Fruit fly (Drosophila melanogaster) whole organism, embryonic: ENCODE measurements around the gene ppk23.

Experiments used
- Antp ChIP-seq: fragments of 200-800 bp; sonication (Bioruptor generic); optimal IDR thresholded peaks from 3 replicates; lab custom pipeline; 2016; ENCODE audit warnings: missing biosample characterization, missing genetic modification characterization
- CG10147 ChIP-seq: fragments of 200-800 bp; sonication (Bioruptor generic); optimal IDR thresholded peaks from 2 replicates; lab custom pipeline; 2019; ENCODE audit warnings: missing biosample characterization, mild to moderate bottlenecking, missing genetic modification characterization, moderate library complexity
- CG10462 ChIP-seq: fragments of 200-800 bp; sonication (Bioruptor generic); optimal IDR thresholded peaks from 2 replicates; lab custom pipeline; 2016; ENCODE audit warnings: missing biosample characterization, missing genetic modification characterization
- CG12659 ChIP-seq: fragments of 200-800 bp; sonication (Bioruptor generic); optimal IDR thresholded peaks from 3 replicates; lab custom pipeline; 2017; ENCODE audit warnings: mild to moderate bottlenecking, missing biosample characterization, missing genetic modification reagents, missing genetic modification characterization
- CG13296 ChIP-seq: fragments of 200-800 bp; sonication (Bioruptor generic); optimal IDR thresholded peaks from 3 replicates; lab custom pipeline; 2018; ENCODE audit warnings: missing biosample characterization, mild to moderate bottlenecking, missing genetic modification characterization
- CG13775 ChIP-seq: fragments of 200-800 bp; sonication (Bioruptor generic); optimal IDR thresholded peaks from 3 replicates; lab custom pipeline; 2017; ENCODE audit warnings: missing biosample characterization, mild to moderate bottlenecking, missing genetic modification characterization
- CG14014 ChIP-seq: fragments of 200-800 bp; sonication (Bioruptor generic); IDR thresholded peaks from 2 replicates; pipeline ENCODE4 v1.3.6; 2022; ENCODE audit warnings: missing biosample characterization, missing genetic modification characterization
- CG15269 ChIP-seq: fragments of 200-800 bp; sonication (Bioruptor generic); optimal IDR thresholded peaks from 2 replicates; lab custom pipeline; 2018; ENCODE audit warnings: missing biosample characterization, mild to moderate bottlenecking, missing genetic modification characterization, moderate library complexity
- CG15514 ChIP-seq: fragments of 200-800 bp; sonication (Bioruptor generic); optimal IDR thresholded peaks from 3 replicates; lab custom pipeline; 2017; ENCODE audit warnings: missing biosample characterization, missing genetic modification characterization, mild to moderate bottlenecking, moderate library complexity, missing genetic modification reagents
- CG16815 ChIP-seq: fragments of 200-800 bp; sonication (Bioruptor generic); optimal IDR thresholded peaks from 3 replicates; lab custom pipeline; 2017; ENCODE audit warnings: missing biosample characterization, mild to moderate bottlenecking, missing genetic modification characterization
- CG17186 ChIP-seq: fragments of 200-800 bp; sonication (Bioruptor generic); optimal IDR thresholded peaks from 3 replicates; lab custom pipeline; 2017; ENCODE audit warnings: missing biosample characterization, missing genetic modification reagents, missing genetic modification characterization
- CG1832 ChIP-seq: fragments of 200-800 bp; sonication (Bioruptor generic); optimal IDR thresholded peaks from 2 replicates; lab custom pipeline; 2017; ENCODE audit warnings: missing biosample characterization, mild to moderate bottlenecking, missing genetic modification characterization, inconsistent platforms
- CG18764 ChIP-seq: fragments of 200-800 bp; sonication (Bioruptor generic); optimal IDR thresholded peaks from 3 replicates; lab custom pipeline; 2016; ENCODE audit warnings: missing biosample characterization, missing genetic modification characterization
- CG2120 ChIP-seq: fragments of 200-800 bp; sonication (Bioruptor generic); optimal IDR thresholded peaks from 3 replicates; lab custom pipeline; 2016; ENCODE audit warnings: missing biosample characterization, missing genetic modification characterization
- CG2199 ChIP-seq: fragments of 200-800 bp; sonication (Bioruptor generic); IDR thresholded peaks from 3 replicates; pipeline ENCODE4 v1.3.6; 2022; ENCODE audit warnings: missing biosample characterization, missing genetic modification characterization
- CG2889 ChIP-seq: fragments of 200-800 bp; sonication (Bioruptor generic); IDR thresholded peaks from 3 replicates; pipeline ENCODE4 v1.3.6; 2022; ENCODE audit warnings: missing biosample characterization, missing genetic modification characterization
- CG4404 ChIP-seq: fragments of 200-800 bp; sonication (Bioruptor generic); IDR thresholded peaks from 2 replicates; pipeline ENCODE4 v1.3.6; 2022; ENCODE audit warnings: missing biosample characterization, missing genetic modification characterization
- CG4707 ChIP-seq: fragments of 200-800 bp; sonication (Bioruptor generic); optimal IDR thresholded peaks from 2 replicates; lab custom pipeline; 2018; ENCODE audit warnings: missing biosample characterization, mild to moderate bottlenecking, missing genetic modification characterization, moderate library complexity
- CG7928 ChIP-seq: fragments of 200-800 bp; sonication (Bioruptor generic); optimal IDR thresholded peaks from 2 replicates; lab custom pipeline; 2017; ENCODE audit warnings: missing biosample characterization, mild to moderate bottlenecking, missing genetic modification characterization
- CTCF ChIP-seq: fragments of 200-800 bp; sonication (Bioruptor generic); optimal IDR thresholded peaks from 2 replicates; lab custom pipeline; 2017; ENCODE audit warnings: missing biosample characterization, mild to moderate bottlenecking, missing genetic modification characterization, moderate library complexity
- CoRest ChIP-seq: fragments of 200-800 bp; sonication (Bioruptor generic); optimal IDR thresholded peaks from 3 replicates; lab custom pipeline; 2018; ENCODE audit warnings: missing biosample characterization, mild to moderate bottlenecking, missing genetic modification characterization, moderate library complexity
- Doc2 ChIP-seq: fragments of 200-800 bp; sonication (Bioruptor generic); IDR thresholded peaks from 2 replicates; pipeline ENCODE4 v1.3.6; 2022; ENCODE audit warnings: missing biosample characterization, missing genetic modification characterization
- Eip74EF ChIP-seq, 2 experiments: fragments of 200-800 bp in 1 of 2; fragments of >200 bp in 1 of 2; sonication (Bioruptor generic) in 1 of 2; optimal IDR thresholded peaks; 2 replicates each; lab custom pipeline; 2017 to 2019; ENCODE audit warnings: missing biosample characterization in 2 of 2, missing genetic modification characterization in 2 of 2, mild to moderate bottlenecking in 1 of 2, moderate library complexity in 1 of 2
- GATAe ChIP-seq: fragments of 200-800 bp; sonication (Bioruptor generic); conservative IDR thresholded peaks from 2 replicates; pipeline ENCODE4 v1.3.6; 2022; ENCODE audit warnings: missing biosample characterization, missing genetic modification characterization
- Hey ChIP-seq: fragments of 200-800 bp; sonication (Bioruptor generic); optimal IDR thresholded peaks from 3 replicates; lab custom pipeline; 2018; ENCODE audit warnings: missing biosample characterization, mild to moderate bottlenecking, missing genetic modification characterization
- Lpt ChIP-seq: fragments of >200 bp; optimal IDR thresholded peaks from 2 replicates; lab custom pipeline; 2018; ENCODE audit warnings: missing biosample characterization, missing genetic modification characterization
- Meics ChIP-seq: fragments of 200-800 bp; sonication (Bioruptor generic); optimal IDR thresholded peaks from 2 replicates; lab custom pipeline; 2017; ENCODE audit warnings: missing biosample characterization, mild to moderate bottlenecking, missing genetic modification characterization
- NFAT ChIP-seq: fragments of 200-800 bp; sonication (Bioruptor generic); IDR thresholded peaks from 2 replicates; pipeline ENCODE4 v1.3.6; 2022; ENCODE audit warnings: missing biosample characterization, missing genetic modification characterization
- NfI ChIP-seq: fragments of 200-800 bp; sonication (Bioruptor generic); optimal IDR thresholded peaks from 3 replicates; lab custom pipeline; 2018; ENCODE audit warnings: missing biosample characterization, mild to moderate bottlenecking, missing genetic modification characterization, moderate library complexity
- Oaz ChIP-seq: fragments of 200-800 bp; sonication (Bioruptor generic); IDR thresholded peaks from 2 replicates; pipeline ENCODE4 v1.3.6; 2022; ENCODE audit warnings: missing biosample characterization, missing genetic modification characterization
- Sox100B ChIP-seq: fragments of 200-800 bp; sonication (Bioruptor generic); optimal IDR thresholded peaks from 3 replicates; lab custom pipeline; 2018; ENCODE audit warnings: missing biosample characterization, mild to moderate bottlenecking, missing genetic modification characterization
- Trl ChIP-seq, 3 experiments: fragments of >200 bp in 2 of 3; fragments of 200-800 bp in 1 of 3; sonication (Bioruptor generic) in 1 of 3; optimal IDR thresholded peaks; 2 replicates in 1 of 3; 3 replicates in 2 of 3; lab custom pipeline; 2016 to 2017; ENCODE audit warnings: missing biosample characterization in 1 of 3, missing genetic modification characterization in 1 of 3
- chn ChIP-seq: fragments of 200-800 bp; sonication (Bioruptor generic); optimal IDR thresholded peaks from 2 replicates; lab custom pipeline; 2016; ENCODE audit warnings: missing biosample characterization, missing genetic modification characterization
- crol ChIP-seq: fragments of 200-800 bp; sonication (Bioruptor generic); IDR thresholded peaks from 2 replicates; pipeline ENCODE4 v1.3.6; 2022; ENCODE audit warnings: missing biosample characterization, missing genetic modification characterization
- dmrt99B ChIP-seq: fragments of 200-800 bp; sonication (Bioruptor generic); optimal IDR thresholded peaks from 2 replicates; lab custom pipeline; 2018; ENCODE audit warnings: missing biosample characterization, mild to moderate bottlenecking, missing genetic modification characterization, moderate library complexity
- esg ChIP-seq: fragments of 200-800 bp; sonication (Bioruptor generic); conservative IDR thresholded peaks from 2 replicates; pipeline ENCODE4 v1.3.6; 2022; ENCODE audit warnings: missing biosample characterization, missing genetic modification characterization
- insv ChIP-seq, 2 experiments: fragments of 200-800 bp; sonication (Bioruptor generic); optimal IDR thresholded peaks; 3 replicates each; lab custom pipeline; 2016 to 2018; ENCODE audit warnings: missing biosample characterization in 2 of 2, missing genetic modification characterization in 2 of 2
- maf-S ChIP-seq: fragments of 200-800 bp; sonication (Bioruptor generic); optimal IDR thresholded peaks from 2 replicates; lab custom pipeline; 2016; ENCODE audit warnings: missing biosample characterization, missing genetic modification characterization
- otp ChIP-seq: fragments of 200-800 bp; sonication (Bioruptor generic); IDR thresholded peaks from 3 replicates; pipeline ENCODE4, ENCODE4 v1.3.6; 2022; ENCODE audit warnings: missing biosample characterization, missing genetic modification characterization
- pb ChIP-seq: fragments of 200-800 bp; sonication (Bioruptor generic); optimal IDR thresholded peaks from 3 replicates; lab custom pipeline; 2016; ENCODE audit warnings: missing biosample characterization, missing genetic modification characterization
- phol ChIP-seq: fragments of 200-800 bp; sonication (Bioruptor generic); optimal IDR thresholded peaks from 3 replicates; lab custom pipeline; 2018; ENCODE audit warnings: missing biosample characterization, mild to moderate bottlenecking, missing genetic modification characterization, moderate library complexity
- pzg ChIP-seq: fragments of 200-800 bp; sonication (Bioruptor generic); optimal IDR thresholded peaks from 3 replicates; lab custom pipeline; 2018; ENCODE audit warnings: missing biosample characterization, mild to moderate bottlenecking, missing genetic modification characterization, moderate library complexity
- sens ChIP-seq: fragments of 200-800 bp; sonication (Bioruptor generic); peaks from one replicate; lab custom pipeline; 2016; ENCODE audit warnings: missing biosample characterization, missing genetic modification characterization
- slp2 ChIP-seq: fragments of 200-800 bp; sonication (Bioruptor generic); optimal IDR thresholded peaks from 2 replicates; lab custom pipeline; 2016; ENCODE audit warnings: missing biosample characterization, missing genetic modification characterization
- sqz ChIP-seq: fragments of 200-800 bp; sonication (Bioruptor generic); optimal IDR thresholded peaks from 3 replicates; lab custom pipeline; 2018; ENCODE audit warnings: missing biosample characterization, mild to moderate bottlenecking, missing genetic modification characterization
- sr ChIP-seq: fragments of 200-800 bp; sonication (Bioruptor generic); IDR thresholded peaks from 3 replicates; pipeline ENCODE4 v1.3.6; 2022; ENCODE audit warnings: missing biosample characterization, missing genetic modification characterization
- sug ChIP-seq: fragments of 200-800 bp; optimal IDR thresholded peaks from 2 replicates; lab custom pipeline; 2019; ENCODE audit warnings: missing biosample characterization, mild to moderate bottlenecking, missing genetic modification characterization, moderate library complexity
- tll ChIP-seq, 2 experiments: fragments of 200-800 bp in 1 of 2; fragments of >200 bp in 1 of 2; sonication (Bioruptor generic) in 1 of 2; optimal IDR thresholded peaks; 2 replicates each; lab custom pipeline; 2017 to 2019; ENCODE audit warnings: missing biosample characterization in 2 of 2, missing genetic modification characterization in 2 of 2, mild to moderate bottlenecking in 1 of 2, moderate library complexity in 1 of 2
- twi ChIP-seq: fragments of 200-800 bp; optimal IDR thresholded peaks from 2 replicates; lab custom pipeline; 2019; ENCODE audit warnings: missing biosample characterization, mild to moderate bottlenecking, missing genetic modification characterization, moderate library complexity
- wor ChIP-seq: fragments of 200-800 bp; sonication (Bioruptor generic); IDR thresholded peaks from 2 replicates; pipeline ENCODE4 v1.3.6; 2022; ENCODE audit warnings: missing biosample characterization, missing genetic modification characterization
- zfh1 ChIP-seq: fragments of 200-800 bp; sonication (Bioruptor generic); IDR thresholded peaks from 3 replicates; pipeline ENCODE4 v1.3.6; 2022; ENCODE audit warnings: missing biosample characterization, missing genetic modification characterization

Gene ppk23

DNA sequence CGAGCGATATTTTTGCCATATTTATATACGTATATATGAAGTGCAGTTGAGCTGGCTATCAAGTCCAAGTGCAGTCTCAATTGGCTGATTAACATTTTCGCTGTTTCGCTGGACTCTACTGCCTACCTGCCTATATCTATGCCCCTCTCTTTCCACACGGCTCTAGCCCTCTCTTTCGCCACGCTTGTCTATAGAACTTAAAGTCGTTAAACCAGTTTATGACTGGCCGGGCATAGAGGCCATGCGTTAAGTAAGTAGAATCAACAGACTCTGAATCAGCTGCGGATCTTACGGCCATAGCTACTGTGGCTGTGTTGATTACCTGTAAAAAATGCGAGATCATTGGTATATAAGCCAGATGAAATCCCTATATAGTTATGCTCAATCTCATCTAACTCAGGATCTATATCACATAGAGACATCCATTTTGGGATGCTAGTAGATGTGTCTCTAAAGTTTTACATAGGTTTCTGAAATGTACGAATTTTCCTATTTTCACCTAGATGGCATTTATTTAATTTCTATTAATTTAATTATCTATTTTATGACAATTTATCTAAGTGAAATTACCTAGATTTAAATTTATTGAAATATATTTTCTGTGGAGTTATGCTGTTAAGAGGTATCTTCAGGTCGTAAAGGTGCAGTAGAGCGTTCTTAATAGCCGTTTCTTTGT, 12.7 kb upstream of the ppk23 start (continued):
- TF ChIP-seq pzg (no peak), phol (peak; percentile 38), CoRest (tag; lab: Kevin White, UChicago) (peak; percentile 37), NFAT (no peak), sens (GFP tag; lab: Kevin White, UChicago) (peak; percentile 75), CG12659 (GFP tag; lab: Kevin White, UChicago) (no peak), esg (GFP tag; lab: Robert Waterston, UW) (no peak), pb (GFP tag; lab: Kevin White, UChicago) (no peak), CTCF (GFP tag; lab: Kevin White, UChicago) (no peak), CG7928 (GFP tag; lab: Kevin White, UChicago) (no peak), NfI (GFP tag; lab: Kevin White, UChicago) (no peak), CG15514 (GFP tag; lab: Kevin White, UChicago) (no peak), wor (GFP tag; lab: Robert Waterston, UW) (no peak), slp2 (GFP tag; lab: Kevin White, UChicago) (no peak), crol (GFP tag; lab: Robert Waterston, UW) (peak; percentile 38; the same call in 1 of the 2 replicates), chn (GFP tag; lab: Kevin White, UChicago) (no peak), CG1832 (no peak), Lpt (no peak), CG2889 (GFP tag; lab: Robert Waterston, UW) (no peak), Doc2 (GFP tag; lab: Robert Waterston, UW) (no peak), CG16815 (GFP tag; lab: Kevin White, UChicago) (peak; percentile 7), insv (GFP tag; optimal IDR thresholded peaks at IDR 0.05; lab: Kevin White, UChicago) (no peak), Sox100B (GFP tag; lab: Kevin White, UChicago) (peak; percentile 10), CG14014 (no peak; the same call in 1 of the 2 replicates), CG4707 (GFP tag; lab: Kevin White, UChicago) (no peak), Trl (optimal IDR thresholded peaks at IDR 0.05; lab: Kevin White, UChicago) (no peak), Trl (GFP tag; optimal IDR thresholded peaks at IDR 0.05; lab: Kevin White, UChicago) (no peak), CG10147 (GFP tag; lab: Kevin White, UChicago) (peak; percentile 26), twi (tag; lab: Kevin White, UChicago) (no peak), dmrt99B (tag; lab: Kevin White, UChicago) (no peak), tll (GFP tag; optimal IDR thresholded peaks at IDR 0.05; lab: Kevin White, UChicago) (no peak), CG2199 (GFP tag; lab: Robert Waterston, UW) (no peak), Oaz (GFP tag; lab: Robert Waterston, UW) (no peak), Antp (no peak), CG15269 (tag; lab: Kevin White, UChicago) (no peak), CG17186 (GFP tag; lab: Kevin White, UChicago) (no peak), CG2120 (GFP tag; lab: Kevin White, UChicago) (no peak), CG18764 (GFP tag; lab: Kevin White, UChicago) (no peak), zfh1 (no peak), CG4404 (GFP tag; lab: Robert Waterston, UW) (no peak), maf-S (GFP tag; lab: Kevin White, UChicago) (no peak), Eip74EF (GFP tag; optimal IDR thresholded peaks at IDR 0.05; lab: Kevin White, UChicago) (no peak), CG13296 (GFP tag; lab: Kevin White, UChicago) (no peak), Hey (tag; lab: Kevin White, UChicago) (no peak), Meics (GFP tag; lab: Kevin White, UChicago) (peak; percentile 14), otp (GFP tag; lab: Robert Waterston, UW) (no peak), CG10462 (GFP tag; lab: Kevin White, UChicago) (no peak), CG13775 (peak; percentile 47), sug (no peak), sqz (GFP tag; lab: Kevin White, UChicago) (no peak), GATAe (GFP tag; lab: Robert Waterston, UW) (no peak), sr (no peak)
